Worm (Caenorhabditis elegans): ENCODE results near the gene ncx-5.

Gene ncx-5

ce11 chrV:10484640-10485039 is 5.3 kb downstream of the ncx-5 start, which contains the start of gene Y32F6B.1:
Gene Y32F6B.1 (minus strand): TSS chrV:10484740.
- TF ChIP-seq mdl-1 (tag; optimal IDR thresholded peaks at IDR 0.05) = no peak
- TF ChIP-seq ceh-9 (tag; optimal IDR thresholded peaks at IDR 0.05) = no peak
- TF ChIP-seq elt-3 (tag; optimal IDR thresholded peaks at IDR 0.05) = no peak
- TF ChIP-seq skn-1 (tag; optimal IDR thresholded peaks at IDR 0.05) = no peak
- TF ChIP-seq fkh-10 (GFP tag; optimal IDR thresholded peaks at IDR 0.05) = no peak
- TF ChIP-seq unc-39 (tag; optimal IDR thresholded peaks at IDR 0.05) = no peak
- TF ChIP-seq zag-1 (tag; optimal IDR thresholded peaks at IDR 0.05) = no peak
- TF ChIP-seq mml-1 (tag; optimal IDR thresholded peaks at IDR 0.05) = no peak
- TF ChIP-seq tbx-2 (tag; optimal IDR thresholded peaks at IDR 0.05) = no peak
- TF ChIP-seq egl-27 (tag; optimal IDR thresholded peaks at IDR 0.05) = no peak
- TF ChIP-seq sea-2 (GFP tag; optimal IDR thresholded peaks at IDR 0.05) = no peak
- TF ChIP-seq nhr-23 (tag; optimal IDR thresholded peaks at IDR 0.05) = no peak
- no peak for TF ChIP-seq pqm-1 (tag; optimal IDR thresholded peaks at IDR 0.05)

DNA sequence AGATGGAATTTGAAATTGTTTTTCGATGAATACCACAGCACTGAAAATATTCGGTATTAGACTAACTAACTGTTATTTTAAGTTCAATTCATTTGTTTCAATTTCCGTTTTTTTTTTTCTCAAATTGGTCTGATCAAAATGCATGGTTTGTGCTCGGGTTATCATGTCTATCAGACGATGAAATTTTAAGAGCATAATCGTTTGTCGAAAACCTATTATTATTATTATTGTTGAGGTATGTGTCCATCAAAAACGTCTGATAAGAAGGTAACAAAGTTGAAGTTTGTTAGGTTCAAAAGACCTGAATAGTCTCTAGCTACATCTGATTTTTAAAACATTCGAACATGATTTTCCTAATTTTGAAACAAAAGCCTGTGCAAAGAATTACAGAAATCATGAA is 5.9 kb downstream of the ncx-5 start:
- TF ChIP-seq ceh-9 (tag; optimal IDR thresholded peaks at IDR 0.05) (no peak), elt-2 (tag; optimal IDR thresholded peaks at IDR 0.05) (peak; percentile 85), tbx-2 (tag; optimal IDR thresholded peaks at IDR 0.05) (no peak), aly-2 (tag; optimal IDR thresholded peaks at IDR 0.05) (no peak), ZK546.5 (tag; optimal IDR thresholded peaks at IDR 0.05) (no peak), ztf-11 (tag; optimal IDR thresholded peaks at IDR 0.05) (no peak), daf-12 (tag; optimal IDR thresholded peaks at IDR 0.05) (no peak), lsy-12 (tag; optimal IDR thresholded peaks at IDR 0.05) (no peak), nhr-77 (tag; optimal IDR thresholded peaks at IDR 0.05) (no peak), jun-1 (tag; optimal IDR thresholded peaks at IDR 0.05) (no peak), elt-3 (tag; optimal IDR thresholded peaks at IDR 0.05) (no peak), nhr-67 (tag; optimal IDR thresholded peaks at IDR 0.05) (no peak), nhr-23 (tag; optimal IDR thresholded peaks at IDR 0.05) (no peak), pqm-1 (tag; optimal IDR thresholded peaks at IDR 0.05) (peak; percentile 16), ceh-82 (tag; optimal IDR thresholded peaks at IDR 0.05) (no peak), mml-1 (tag; optimal IDR thresholded peaks at IDR 0.05) (no peak), snpc-4 (tag; optimal IDR thresholded peaks at IDR 0.05) (no peak), zag-1 (tag; optimal IDR thresholded peaks at IDR 0.05) (no peak)

- TF ChIP-seq pqm-1 (tag; optimal IDR thresholded peaks at IDR 0.05) (peak; percentile 15), zag-1 (tag; optimal IDR thresholded peaks at IDR 0.05) (no peak), elt-2 (tag; optimal IDR thresholded peaks at IDR 0.05) (peak; percentile 27), pha-4 (tag; optimal IDR thresholded peaks at IDR 0.05) (peak; percentile 7), eor-1 (tag; optimal IDR thresholded peaks at IDR 0.05) (no peak)
These were observed 11.6 kb downstream of the ncx-5 start, which contains the start of the genes crp-1 and Y32F6B.9 for ce11 chrV:10478097-10478828. Gene crp-1 (plus strand): TSS chrV:10478564. Gene Y32F6B.9 (plus strand): TSS chrV:10478699.

ce11 chrV:10476864-10477443 is 12.9 kb downstream of the ncx-5 start:
- TF ChIP-seq mml-1 (tag; optimal IDR thresholded peaks at IDR 0.05) (no peak), eor-1 (tag; optimal IDR thresholded peaks at IDR 0.05) (peak in 1 of 2 experiments; percentile 22), pha-4 (tag; optimal IDR thresholded peaks at IDR 0.05) (peak; percentile 46), ama-1 (optimal IDR thresholded peaks at IDR 0.05) (peak; percentile 95), ceh-16 (tag; optimal IDR thresholded peaks at IDR 0.05) (no peak)

ce11 chrV:10475421-10475820 is 14.5 kb downstream of the ncx-5 start:
- TF ChIP-seq nhr-43 (tag; optimal IDR thresholded peaks at IDR 0.05; ENCODE audit: poor library complexity, severe bottlenecking) (no peak), ztf-11 (tag; optimal IDR thresholded peaks at IDR 0.05) (no peak), mdl-1 (tag; optimal IDR thresholded peaks at IDR 0.05) (no peak), ceh-28 (tag; optimal IDR thresholded peaks at IDR 0.05) (no peak), fkh-10 (GFP tag; optimal IDR thresholded peaks at IDR 0.05) (no peak), nhr-76 (tag; optimal IDR thresholded peaks at IDR 0.05) (no peak), lin-15B (tag; optimal IDR thresholded peaks at IDR 0.05) (no peak), tbx-2 (tag; optimal IDR thresholded peaks at IDR 0.05) (no peak), elt-3 (tag; optimal IDR thresholded peaks at IDR 0.05) (no peak), aly-2 (tag; optimal IDR thresholded peaks at IDR 0.05) (no peak), egl-5 (tag; optimal IDR thresholded peaks at IDR 0.05) (no peak), ama-1 (optimal IDR thresholded peaks at IDR 0.05) (no peak), nhr-23 (tag; optimal IDR thresholded peaks at IDR 0.05) (no peak), ceh-9 (tag; optimal IDR thresholded peaks at IDR 0.05) (no peak)

Measured in whole organism, L3 larva.